Fruit fly (Drosophila melanogaster): ENCODE measurements around the gene JIL-1.

The JIL-1 gene

DNA sequence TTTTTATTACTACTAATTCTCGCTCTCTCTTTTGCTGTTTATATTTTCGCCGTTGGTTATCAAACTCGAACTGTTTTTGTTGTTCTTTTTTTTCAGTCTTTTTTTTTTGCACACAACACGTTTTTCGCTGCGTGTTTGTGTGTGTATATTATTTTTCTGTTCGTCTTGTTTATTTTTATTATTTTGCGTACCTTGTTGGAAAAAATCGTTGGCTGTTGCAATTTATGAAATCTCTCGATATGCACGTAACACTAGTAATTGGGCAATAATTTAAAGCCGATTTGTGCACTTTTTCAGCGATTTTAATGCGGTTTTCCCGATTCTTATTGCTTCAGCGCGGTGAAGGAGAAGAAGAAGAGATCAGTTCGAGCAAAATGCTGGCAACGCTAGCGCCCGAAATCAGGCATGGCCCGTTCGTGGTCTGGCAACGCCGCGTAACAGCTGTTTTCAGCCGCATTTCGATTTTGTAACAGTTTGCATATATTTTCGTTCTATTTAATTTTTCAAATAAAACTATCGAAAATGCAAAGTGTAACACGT, 27.5 kb upstream of the JIL-1 start, which contains the start of the genes FoxK and mRpL2:
Gene FoxK, minus strand, starts transcription at position 365 of the 540 bp plus-strand sequence.
Gene mRpL2, plus strand, starts transcription at position 429 of the 540 bp plus-strand sequence.
- TF ChIP-seq pan (optimal IDR thresholded peaks at IDR 0.05) (no peak), Dll (optimal IDR thresholded peaks at IDR 0.05) (no peak), psq (optimal IDR thresholded peaks at IDR 0.05) (no peak), EcR (GFP tag; optimal IDR thresholded peaks at IDR 0.05) (no peak), CG8478 (optimal IDR thresholded peaks at IDR 0.05) (no peak), usp (GFP tag; optimal IDR thresholded peaks at IDR 0.05) (no peak)

- TF ChIP-seq CG8478 (optimal IDR thresholded peaks at IDR 0.05) (no peak), EcR (GFP tag; optimal IDR thresholded peaks at IDR 0.05) (no peak), Dll (optimal IDR thresholded peaks at IDR 0.05) (no peak)
Measured at dm6 chr3L:11119901-11120418, 27.0 kb upstream of the JIL-1 start.

DNA sequence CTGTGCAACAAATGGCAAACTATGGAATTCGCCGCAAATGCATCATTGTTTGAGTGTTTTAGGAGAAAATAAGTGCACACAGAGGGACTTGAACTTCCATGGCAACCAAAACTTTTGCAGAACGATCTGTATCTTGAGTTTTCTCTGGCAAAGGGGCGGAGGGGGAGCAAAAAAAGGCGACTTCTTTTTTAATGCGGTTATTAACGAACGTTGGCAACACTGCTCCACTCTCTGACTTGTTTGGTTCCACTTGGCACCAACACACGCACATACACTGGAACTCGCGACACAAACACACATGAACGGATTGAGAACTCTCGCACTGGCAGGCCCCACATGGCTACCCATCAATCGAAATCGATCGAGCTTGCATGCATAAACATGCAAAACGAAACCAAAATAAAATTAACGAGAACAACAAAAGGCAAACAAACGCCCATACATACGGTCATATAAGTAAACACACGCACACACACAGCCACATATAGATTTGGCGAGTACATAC, 26.5 kb upstream of the JIL-1 start:
- TF ChIP-seq psq (optimal IDR thresholded peaks at IDR 0.05) (no peak), Dll (optimal IDR thresholded peaks at IDR 0.05) (no peak), EcR (GFP tag; optimal IDR thresholded peaks at IDR 0.05) (no peak), CG8478 (optimal IDR thresholded peaks at IDR 0.05) (no peak), usp (GFP tag; optimal IDR thresholded peaks at IDR 0.05) (no peak), pan (optimal IDR thresholded peaks at IDR 0.05) (no peak)

dm6 chr3L:11118627-11119395, 25.8 kb upstream of the JIL-1 start:
- TF ChIP-seq CG8478 (optimal IDR thresholded peaks at IDR 0.05) = no peak
- no peak for TF ChIP-seq pan (optimal IDR thresholded peaks at IDR 0.05)
- peak; percentile 22 for TF ChIP-seq Dll (optimal IDR thresholded peaks at IDR 0.05)
- no peak for TF ChIP-seq EcR (GFP tag; optimal IDR thresholded peaks at IDR 0.05)

DNA sequence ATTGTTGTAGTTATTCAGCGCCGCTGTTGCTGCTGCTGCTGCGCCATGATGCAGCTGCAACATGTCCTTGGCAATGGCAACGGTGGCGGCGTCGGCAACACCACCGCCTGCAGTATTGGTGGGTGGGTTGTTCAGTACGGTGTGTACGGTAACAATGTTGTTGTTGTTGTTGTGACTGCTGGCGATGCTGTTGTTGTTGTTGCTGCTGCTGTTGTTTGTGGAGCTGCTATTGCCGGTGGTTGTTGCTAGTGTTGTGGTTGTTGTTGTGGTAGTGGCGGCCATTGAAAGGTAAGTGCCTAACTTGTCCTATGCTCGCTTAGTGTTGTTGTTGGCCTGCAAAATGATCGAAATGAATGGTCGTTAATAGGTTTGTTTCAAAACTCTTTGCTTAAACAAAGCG, 24.7 kb upstream of the JIL-1 start:
- TF ChIP-seq CG8478 (optimal IDR thresholded peaks at IDR 0.05) (no peak), usp (GFP tag; optimal IDR thresholded peaks at IDR 0.05) (no peak), pan (optimal IDR thresholded peaks at IDR 0.05) (no peak), psq (optimal IDR thresholded peaks at IDR 0.05) (no peak), Dll (optimal IDR thresholded peaks at IDR 0.05) (no peak), EcR (GFP tag; optimal IDR thresholded peaks at IDR 0.05) (no peak)

dm6 chr3L:11113198-11114197, 20.5 kb upstream of the JIL-1 start, which contains the start of gene Sod1:
Gene Sod1, minus strand, starts transcription at chr3L:11113740.
- TF ChIP-seq EcR (GFP tag; optimal IDR thresholded peaks at IDR 0.05) (no peak), usp (GFP tag; optimal IDR thresholded peaks at IDR 0.05) (no peak), psq (optimal IDR thresholded peaks at IDR 0.05) (no peak), pan (optimal IDR thresholded peaks at IDR 0.05) (no peak), Dll (optimal IDR thresholded peaks at IDR 0.05) (no peak), CG8478 (optimal IDR thresholded peaks at IDR 0.05) (no peak)

DNA sequence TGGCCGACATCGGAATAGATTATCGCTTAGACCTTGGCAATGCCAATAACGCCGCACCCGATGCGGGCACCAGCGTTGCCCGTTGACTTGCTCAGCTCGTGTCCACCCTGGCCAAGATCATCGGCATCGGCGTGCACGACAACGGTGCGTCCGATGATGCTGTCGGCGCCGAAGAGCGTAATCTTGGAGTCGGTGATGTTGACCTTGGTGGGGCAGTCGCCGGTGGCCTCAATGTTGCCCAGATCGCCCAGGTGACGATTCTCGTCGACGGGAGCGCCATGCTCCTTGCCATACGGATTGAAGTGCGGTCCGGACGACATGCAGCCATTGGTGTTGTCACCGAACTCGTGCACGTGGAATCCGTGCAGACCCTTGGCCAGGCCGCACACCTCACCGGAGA, 19.4 kb upstream of the JIL-1 start:
- no peak for TF ChIP-seq CG8478 (optimal IDR thresholded peaks at IDR 0.05)
- TF ChIP-seq pan (optimal IDR thresholded peaks at IDR 0.05) = no peak
- TF ChIP-seq usp (GFP tag; optimal IDR thresholded peaks at IDR 0.05) = no peak
- no peak for TF ChIP-seq psq (optimal IDR thresholded peaks at IDR 0.05)
- TF ChIP-seq Dll (optimal IDR thresholded peaks at IDR 0.05) = no peak
- TF ChIP-seq EcR (GFP tag; optimal IDR thresholded peaks at IDR 0.05) = no peak

- TF ChIP-seq CG8478 (optimal IDR thresholded peaks at IDR 0.05) = no peak
- TF ChIP-seq Dll (optimal IDR thresholded peaks at IDR 0.05) = no peak
- TF ChIP-seq psq (optimal IDR thresholded peaks at IDR 0.05) = no peak
Measured at dm6 chr3L:11109454-11109853, 16.5 kb upstream of the JIL-1 start, which contains the start of the genes CG34012 and emei. Gene CG34012, minus strand, starts transcription at chr3L:11109505. Gene emei, plus strand, starts transcription at chr3L:11109690.

dm6 chr3L:11107935-11108334, 14.9 kb upstream of the JIL-1 start, which contains the start of gene CG12522:
Gene CG12522, plus strand, starts transcription at chr3L:11108235.
- TF ChIP-seq EcR (GFP tag; optimal IDR thresholded peaks at IDR 0.05) (no peak), pan (optimal IDR thresholded peaks at IDR 0.05) (no peak), psq (optimal IDR thresholded peaks at IDR 0.05) (no peak), usp (GFP tag; optimal IDR thresholded peaks at IDR 0.05) (no peak), CG8478 (optimal IDR thresholded peaks at IDR 0.05) (no peak), Dll (optimal IDR thresholded peaks at IDR 0.05) (no peak)

DNA sequence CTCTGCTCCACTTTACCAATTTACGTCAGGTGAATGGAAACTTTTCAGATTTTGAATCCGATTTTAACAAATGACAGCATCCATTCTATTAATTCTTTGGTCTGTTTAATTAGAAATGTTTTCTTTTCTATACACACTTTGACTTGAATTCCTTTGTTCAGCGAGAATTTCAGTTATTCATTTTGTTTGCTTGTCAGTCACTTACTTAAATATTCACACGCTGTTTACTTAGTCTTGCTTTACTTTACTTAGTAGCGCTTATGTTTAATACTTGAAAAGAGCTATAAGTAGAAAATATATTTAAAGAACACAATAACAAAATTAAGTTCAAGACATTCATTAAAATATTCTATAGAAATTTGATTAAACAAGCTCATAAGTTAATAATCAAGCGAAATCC, 14.4 kb upstream of the JIL-1 start, which contains the start of gene CG32073:
Gene CG32073, minus strand, starts transcription at position 151 of the 400 bp plus-strand sequence.
- no peak for TF ChIP-seq pan (optimal IDR thresholded peaks at IDR 0.05)
- no peak for TF ChIP-seq usp (GFP tag; optimal IDR thresholded peaks at IDR 0.05)
- TF ChIP-seq psq (optimal IDR thresholded peaks at IDR 0.05) = no peak
- TF ChIP-seq CG8478 (optimal IDR thresholded peaks at IDR 0.05) = no peak
- TF ChIP-seq EcR (GFP tag; optimal IDR thresholded peaks at IDR 0.05) = no peak
- no peak for TF ChIP-seq Dll (optimal IDR thresholded peaks at IDR 0.05)

- TF ChIP-seq psq (optimal IDR thresholded peaks at IDR 0.05) (no peak), pan (optimal IDR thresholded peaks at IDR 0.05) (no peak), CG8478 (optimal IDR thresholded peaks at IDR 0.05) (no peak), Dll (optimal IDR thresholded peaks at IDR 0.05) (no peak), usp (GFP tag; optimal IDR thresholded peaks at IDR 0.05) (no peak), EcR (GFP tag; optimal IDR thresholded peaks at IDR 0.05) (no peak)
Measured at dm6 chr3L:11103773-11104172, 10.8 kb upstream of the JIL-1 start, which contains the start of gene CG32071. Gene CG32071, minus strand, starts transcription at chr3L:11103873.
